Worm (Caenorhabditis elegans) whole organism, L4/young adult: Measurements from ENCODE around the gene srh-215.

Experiments used
- W03F9.2 ChIP-seq: fragments of 150-350 bp; optimal IDR thresholded peaks from 2 replicates; lab custom pipeline; 2014; ENCODE audit warnings: missing biosample characterization, missing genetic modification characterization
- dao-5 ChIP-seq: sonication (generic microtip); optimal IDR thresholded peaks from 2 replicates; lab custom pipeline; 2016; ENCODE audit warnings: missing genotype, missing genetic modification characterization, moderate library complexity, missing compliant biosample characterization
- him-1 ChIP-seq: sonication (generic microtip); optimal IDR thresholded peaks from 2 replicates; lab custom pipeline; 2016; ENCODE audit warnings: missing genotype, missing genetic modification reagents, missing genetic modification characterization, missing compliant biosample characterization

DNA sequence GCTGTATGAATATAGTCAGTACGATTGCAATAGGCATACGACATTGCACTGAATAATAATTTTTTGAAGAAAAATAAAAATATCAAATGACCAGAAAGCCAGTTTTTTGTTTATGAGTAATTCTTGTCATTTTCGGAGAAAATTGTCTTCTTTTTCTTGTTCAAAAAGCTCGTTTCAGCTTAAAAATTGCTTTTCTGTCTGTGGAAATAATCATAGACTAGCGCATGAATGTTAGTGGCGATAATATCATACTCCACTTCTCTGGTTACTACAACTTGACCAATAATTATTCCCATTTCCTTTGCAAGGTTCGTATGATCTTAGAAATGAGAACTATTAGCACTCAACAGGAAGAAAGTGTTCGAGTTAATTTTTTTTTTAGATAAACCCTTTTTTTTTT, 4.3 kb downstream of the srh-215 start, which contains the start of gene srh-216:
- TF ChIP-seq W03F9.2 (tag; lab: Kevin White, UChicago) (no peak), dao-5 (tag; lab: Kevin White, UChicago) (no peak), him-1 (no peak)
